Fruit fly (Drosophila melanogaster) whole organism, adult: Measurements from ENCODE around the gene Tep4.

Experiments used
- CG11617 ChIP-seq: fragments of 200-800 bp; sonication (Bioruptor generic); optimal IDR thresholded peaks from 2 replicates; lab custom pipeline; 2017; ENCODE audit warnings: mild to moderate bottlenecking, missing biosample characterization, missing genetic modification reagents, missing genetic modification characterization
- CG12768 ChIP-seq: fragments of 200-800 bp; sonication (Bioruptor generic); optimal IDR thresholded peaks from 2 replicates; lab custom pipeline; 2017; ENCODE audit warnings: missing biosample characterization, missing genetic modification characterization, mild to moderate bottlenecking, moderate library complexity, missing genetic modification reagents
- CG14711 ChIP-seq: fragments of 200-800 bp; sonication (Bioruptor generic); optimal IDR thresholded peaks from 2 replicates; lab custom pipeline; 2018; ENCODE audit warnings: missing biosample characterization, mild to moderate bottlenecking, missing genetic modification characterization, moderate library complexity
- CG1620 ChIP-seq: fragments of 200-800 bp; sonication (Bioruptor generic); optimal IDR thresholded peaks from 2 replicates; lab custom pipeline; 2016; ENCODE audit warnings: missing biosample characterization, missing genetic modification characterization
- CG33017 ChIP-seq: fragments of 200-800 bp; sonication (Bioruptor generic); optimal IDR thresholded peaks from 2 replicates; lab custom pipeline; 2018; ENCODE audit warnings: missing biosample characterization, mild to moderate bottlenecking, missing genetic modification characterization, moderate library complexity
- CG5204 ChIP-seq: fragments of 200-800 bp; sonication (Bioruptor generic); optimal IDR thresholded peaks from 2 replicates; lab custom pipeline; 2016; ENCODE audit warnings: missing biosample characterization, missing genetic modification characterization
- CG7045 ChIP-seq: fragments of 200-800 bp; sonication (Bioruptor generic); optimal IDR thresholded peaks from 2 replicates; lab custom pipeline; 2017; ENCODE audit warnings: missing biosample characterization, mild to moderate bottlenecking, missing genetic modification characterization
- CG7101 ChIP-seq: fragments of 200-800 bp; sonication (Bioruptor generic); optimal IDR thresholded peaks from 2 replicates; lab custom pipeline; 2018; ENCODE audit warnings: missing biosample characterization, mild to moderate bottlenecking, missing genetic modification characterization, moderate library complexity
- Clk ChIP-seq: fragments of 200-800 bp; sonication (Bioruptor generic); optimal IDR thresholded peaks from 2 replicates; lab custom pipeline; 2017; ENCODE audit warnings: missing biosample characterization, missing genetic modification characterization
- Crg-1 ChIP-seq: fragments of 200-800 bp; sonication (Bioruptor generic); optimal IDR thresholded peaks from 2 replicates; lab custom pipeline; 2016; ENCODE audit warnings: missing biosample characterization, missing genetic modification characterization
- Hr96 ChIP-seq: fragments of 200-800 bp; sonication (Bioruptor generic); optimal IDR thresholded peaks from 2 replicates; lab custom pipeline; 2016; ENCODE audit warnings: missing biosample characterization, missing genetic modification characterization
- Mnt ChIP-seq: fragments of 200-800 bp; sonication (Bioruptor generic); optimal IDR thresholded peaks from 2 replicates; lab custom pipeline; 2016; ENCODE audit warnings: missing biosample characterization, mild to moderate bottlenecking, missing genetic modification characterization
- bab1 ChIP-seq: fragments of 200-800 bp; sonication (Bioruptor generic); optimal IDR thresholded peaks from 3 replicates; lab custom pipeline; 2019; ENCODE audit warnings: missing biosample characterization, mild to moderate bottlenecking, missing genetic modification characterization, moderate library complexity
- cic ChIP-seq: fragments of 200-800 bp; sonication (Bioruptor generic); optimal IDR thresholded peaks from 2 replicates; lab custom pipeline; 2017; ENCODE audit warnings: missing biosample characterization, mild to moderate bottlenecking, missing genetic modification characterization, moderate library complexity
- cnc ChIP-seq, 2 experiments: fragments of >200 bp; optimal IDR thresholded peaks; 2 replicates each; lab custom pipeline; 2017
- kay ChIP-seq: fragments of 200-800 bp; sonication (Bioruptor generic); peaks from one replicate; lab custom pipeline; 2016; ENCODE audit warnings: missing biosample characterization, missing genetic modification characterization, borderline replicate concordance
- ovo ChIP-seq: fragments of 200-800 bp; sonication (Bioruptor generic); optimal IDR thresholded peaks from 2 replicates; lab custom pipeline; 2016; ENCODE audit warnings: missing biosample characterization, missing genetic modification characterization
- pad ChIP-seq: fragments of 200-800 bp; sonication (Bioruptor generic); optimal IDR thresholded peaks from 3 replicates; lab custom pipeline; 2017; ENCODE audit warnings: missing biosample characterization, missing genetic modification characterization, mild to moderate bottlenecking, moderate library complexity, missing genetic modification reagents
- tj ChIP-seq: fragments of 200-800 bp; sonication (Bioruptor generic); optimal IDR thresholded peaks from 3 replicates; lab custom pipeline; 2017; ENCODE audit warnings: missing biosample characterization, mild to moderate bottlenecking, missing genetic modification characterization, moderate library complexity
- toe ChIP-seq: fragments of 200-800 bp; sonication (Bioruptor generic); optimal IDR thresholded peaks from 2 replicates; lab custom pipeline; 2016; ENCODE audit warnings: missing biosample characterization, missing genetic modification characterization

The Tep4 gene

DNA sequence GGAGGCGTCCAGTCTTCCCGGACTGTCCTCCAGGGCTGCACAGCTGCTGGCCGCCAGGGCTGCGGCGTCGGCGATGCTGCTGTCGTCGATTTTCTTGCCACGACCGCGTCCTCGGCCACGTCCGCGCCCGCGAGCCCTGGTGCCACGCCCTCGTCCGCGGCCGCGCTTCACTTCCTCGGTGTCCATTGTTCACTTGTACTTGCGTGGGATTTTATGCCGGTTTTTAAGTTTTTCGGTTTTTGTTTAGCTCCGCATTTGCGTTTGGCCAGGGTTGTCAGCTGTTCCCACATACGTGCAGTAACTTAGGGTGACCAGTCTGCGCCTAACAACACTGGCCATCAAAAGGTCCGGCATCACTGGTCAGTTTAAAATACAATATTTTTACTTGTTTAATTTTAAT lies 33.9 kb downstream of the Tep4 start, which contains the start of gene Hakai:
TSS of gene Hakai (minus strand) at position 290 of the 400 bp plus-strand sequence.
- no peak for TF ChIP-seq cnc (optimal IDR thresholded peaks at IDR 0.05; lab: Kevin White, UChicago)
- no peak for TF ChIP-seq ovo
- TF ChIP-seq kay (GFP tag; lab: Kevin White, UChicago), result no peak
- TF ChIP-seq CG11617 (GFP tag; lab: Kevin White, UChicago), result peak; percentile 48
- TF ChIP-seq Crg-1 (GFP tag; lab: Kevin White, UChicago), result peak; percentile 37
- TF ChIP-seq Hr96 (GFP tag; lab: Kevin White, UChicago), result peak; percentile 78
- TF ChIP-seq CG7045, result peak; percentile 67
- TF ChIP-seq CG14711, result peak; percentile 95
- peak; percentile 38 for TF ChIP-seq Mnt (GFP tag; lab: Kevin White, UChicago)
- TF ChIP-seq CG7101, result peak; percentile 46
- TF ChIP-seq pad, result peak; percentile 48
- TF ChIP-seq cic (GFP tag; lab: Kevin White, UChicago), result peak; percentile 6
- peak; percentile 70 for TF ChIP-seq tj
- peak; percentile 27 for TF ChIP-seq Clk (GFP tag; lab: Kevin White, UChicago)
- peak; percentile 65 for TF ChIP-seq CG12768 (GFP tag; lab: Kevin White, UChicago)
- TF ChIP-seq CG1620 (GFP tag; lab: Kevin White, UChicago), result peak; percentile 63
- TF ChIP-seq bab1, result peak; percentile 60
- no peak for TF ChIP-seq CG5204
- no peak for TF ChIP-seq CG33017 (tag; lab: Kevin White, UChicago)
- TF ChIP-seq toe (GFP tag; lab: Kevin White, UChicago), result peak; percentile 74

dm6 chr2L:19583926-19584392 lies 35.7 kb downstream of the Tep4 start, which contains the start of the genes PCNA2 and CG10366:
PCNA2 (minus strand) TSS chr2L:19583990.
CG10366 (plus strand) TSS chr2L:19584235.
- TF ChIP-seq Clk (GFP tag; lab: Kevin White, UChicago) (no peak), CG7101 (peak; percentile 70), bab1 (peak; percentile 78), cnc (optimal IDR thresholded peaks at IDR 0.05; lab: Kevin White, UChicago) (no peak), Hr96 (GFP tag; lab: Kevin White, UChicago) (peak; percentile 75), kay (GFP tag; lab: Kevin White, UChicago) (no peak), Crg-1 (GFP tag; lab: Kevin White, UChicago) (peak; percentile 36), CG14711 (peak; percentile 72), Mnt (GFP tag; lab: Kevin White, UChicago) (peak; percentile 55), CG1620 (GFP tag; lab: Kevin White, UChicago) (peak; percentile 79), ovo (peak; percentile 61), CG12768 (GFP tag; lab: Kevin White, UChicago) (peak; percentile 49), CG11617 (GFP tag; lab: Kevin White, UChicago) (peak; percentile 72), cic (GFP tag; lab: Kevin White, UChicago) (peak; percentile 9), pad (peak; percentile 40), CG33017 (tag; lab: Kevin White, UChicago) (peak; percentile 58), tj (peak; percentile 71), CG5204 (no peak), CG7045 (peak; percentile 28), toe (GFP tag; lab: Kevin White, UChicago) (peak; percentile 79)

DNA sequence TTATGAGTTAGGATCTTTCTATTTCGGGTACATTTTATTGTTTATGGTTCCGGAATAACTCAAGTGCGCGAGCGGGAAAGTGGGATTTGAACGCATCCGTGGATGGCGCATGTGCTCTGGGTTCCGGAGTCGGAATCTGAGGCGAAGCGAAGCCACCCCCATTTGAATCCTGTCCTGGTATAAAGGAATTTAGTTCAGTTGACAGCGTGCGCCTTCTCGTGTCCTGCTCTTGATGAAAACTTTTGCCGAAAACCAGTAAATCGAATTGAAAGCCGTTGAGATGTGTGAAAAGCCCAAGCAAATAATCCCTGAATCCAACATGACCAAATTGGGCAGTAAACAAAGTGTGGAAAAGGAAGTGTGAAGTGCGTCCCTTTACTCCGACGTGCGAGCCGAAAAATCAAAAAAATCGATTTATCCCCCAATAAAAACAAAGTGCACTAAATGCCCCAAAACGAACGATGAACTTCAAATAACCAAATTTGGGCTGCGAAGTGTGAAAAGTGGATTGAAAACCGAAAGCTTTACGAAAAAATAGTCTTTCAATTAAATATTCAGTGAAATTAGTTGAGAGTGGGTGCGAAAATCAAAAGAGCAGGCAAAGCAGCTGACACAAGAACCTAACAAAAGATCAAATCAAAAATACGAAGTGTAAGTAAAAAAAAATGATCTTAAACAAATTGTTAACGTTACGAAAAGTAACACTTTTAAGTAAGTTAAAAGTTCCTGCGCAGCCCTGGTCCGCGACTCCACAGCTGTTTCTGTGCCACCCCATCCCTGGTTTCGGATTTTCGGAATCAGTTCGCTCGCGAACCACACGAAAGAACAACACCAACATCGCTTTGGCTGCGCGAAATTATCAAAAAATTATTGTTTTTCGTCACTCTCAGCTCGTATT lies 38.4 kb downstream of the Tep4 start, which contains the start of gene Lar:
TSS of gene Lar (plus strand) at position 188 of the 898 bp plus-strand sequence.
- TF ChIP-seq CG12768 (GFP tag; lab: Kevin White, UChicago), result peak; percentile 46
- TF ChIP-seq CG7101, result peak; percentile 63
- no peak for TF ChIP-seq ovo
- TF ChIP-seq CG5204, result no peak
- no peak for TF ChIP-seq kay (GFP tag; lab: Kevin White, UChicago)
- peak; percentile 19 for TF ChIP-seq CG14711
- peak; percentile 72 for TF ChIP-seq cic (GFP tag; lab: Kevin White, UChicago)
- no peak for TF ChIP-seq cnc (optimal IDR thresholded peaks at IDR 0.05; lab: Kevin White, UChicago)
- peak; percentile 38 for TF ChIP-seq Mnt (GFP tag; lab: Kevin White, UChicago)
- TF ChIP-seq Hr96 (GFP tag; lab: Kevin White, UChicago), result peak; percentile 47
- TF ChIP-seq Clk (GFP tag; lab: Kevin White, UChicago), result peak; percentile 23
- TF ChIP-seq CG33017 (tag; lab: Kevin White, UChicago), result peak; percentile 32
- TF ChIP-seq bab1, result peak; percentile 27
- peak; percentile 60 for TF ChIP-seq Crg-1 (GFP tag; lab: Kevin White, UChicago)
- peak; percentile 56 for TF ChIP-seq toe (GFP tag; lab: Kevin White, UChicago)
- TF ChIP-seq pad, result peak; percentile 1
- peak; percentile 43 for TF ChIP-seq tj
- TF ChIP-seq CG7045, result peak; percentile 34
- TF ChIP-seq CG11617 (GFP tag; lab: Kevin White, UChicago), result peak; percentile 61
- TF ChIP-seq CG1620 (GFP tag; lab: Kevin White, UChicago), result no peak

dm6 chr2L:19587334-19587659 lies 39.0 kb downstream of the Tep4 start:
- no peak for TF ChIP-seq CG7101
- no peak for TF ChIP-seq cnc (optimal IDR thresholded peaks at IDR 0.05; lab: Kevin White, UChicago)
- TF ChIP-seq toe (GFP tag; lab: Kevin White, UChicago), result no peak
- no peak for TF ChIP-seq CG7045
- TF ChIP-seq kay (GFP tag; lab: Kevin White, UChicago), result no peak
- no peak for TF ChIP-seq CG14711
- no peak for TF ChIP-seq CG5204
- peak; percentile 14 for TF ChIP-seq tj
- no peak for TF ChIP-seq CG12768 (GFP tag; lab: Kevin White, UChicago)
- no peak for TF ChIP-seq CG33017 (tag; lab: Kevin White, UChicago)
- no peak for TF ChIP-seq Crg-1 (GFP tag; lab: Kevin White, UChicago)
- no peak for TF ChIP-seq Clk (GFP tag; lab: Kevin White, UChicago)
- TF ChIP-seq pad, result no peak
- TF ChIP-seq Mnt (GFP tag; lab: Kevin White, UChicago), result no peak
- TF ChIP-seq Hr96 (GFP tag; lab: Kevin White, UChicago), result no peak
- TF ChIP-seq CG11617 (GFP tag; lab: Kevin White, UChicago), result no peak
- peak; percentile 38 for TF ChIP-seq cic (GFP tag; lab: Kevin White, UChicago)

dm6 chr2L:19588924-19589323 lies 40.6 kb downstream of the Tep4 start:
- TF ChIP-seq CG14711 (no peak), Mnt (GFP tag; lab: Kevin White, UChicago) (no peak), Clk (GFP tag; lab: Kevin White, UChicago) (no peak), Crg-1 (GFP tag; lab: Kevin White, UChicago) (no peak), CG12768 (GFP tag; lab: Kevin White, UChicago) (no peak), ovo (no peak), kay (GFP tag; lab: Kevin White, UChicago) (no peak), CG1620 (GFP tag; lab: Kevin White, UChicago) (no peak), cic (GFP tag; lab: Kevin White, UChicago) (no peak), CG11617 (GFP tag; lab: Kevin White, UChicago) (no peak), pad (no peak), CG5204 (no peak), CG7045 (no peak), cnc (optimal IDR thresholded peaks at IDR 0.05; lab: Kevin White, UChicago) (no peak), CG7101 (no peak)
